Fruit fly (Drosophila melanogaster) whole organism, wandering third instar larva: ENCODE data around the gene CG8578.
"Not testable (repeated sequence)": the region's sequence is repeated elsewhere in the genome, so short reads cannot be mapped to it uniquely, and the experiment has no call there.

Source experiments
- Abd-B ChIP-seq: fragments of >200 bp; optimal IDR thresholded peaks from 2 replicates; lab custom pipeline; 2017; ENCODE audit warnings: missing biosample characterization, missing genetic modification characterization
- CG32264 ChIP-seq: fragments of 200-800 bp; sonication (Bioruptor generic); optimal IDR thresholded peaks from 2 replicates; lab custom pipeline; 2016; ENCODE audit warnings: missing biosample characterization, missing genetic modification characterization
- CG9705 ChIP-seq: fragments of 200-800 bp; sonication (Bioruptor generic); optimal IDR thresholded peaks from 2 replicates; lab custom pipeline; 2018; ENCODE audit warnings: missing biosample characterization, mild to moderate bottlenecking, missing genetic modification characterization
- CrebA ChIP-seq: fragments of 200-800 bp; sonication (Bioruptor generic); optimal IDR thresholded peaks from 2 replicates; lab custom pipeline; 2016; ENCODE audit warnings: missing biosample characterization, mild to moderate bottlenecking, missing genetic modification characterization, borderline replicate concordance
- Dfd ChIP-seq: fragments of >200 bp; optimal IDR thresholded peaks from 2 replicates; lab custom pipeline; 2017; ENCODE audit warnings: missing biosample characterization, missing genetic modification characterization
- Dif ChIP-seq: fragments of 200-275, 200-300 bp; sonication (Bioruptor generic); optimal IDR thresholded peaks from 2 replicates; lab custom pipeline; 2018; ENCODE audit warnings: missing biosample characterization, missing genetic modification characterization; ENCODE audit not compliant: partially characterized antibody
- GATAd ChIP-seq: sonication (Bioruptor generic); optimal IDR thresholded peaks from 2 replicates; lab custom pipeline; 2016; ENCODE audit warnings: missing biosample characterization, missing genetic modification characterization
- HLH106 ChIP-seq: fragments of 200-800 bp; optimal IDR thresholded peaks from 3 replicates; lab custom pipeline; 2019; ENCODE audit warnings: missing biosample characterization, mild to moderate bottlenecking, missing genetic modification characterization, moderate library complexity
- Hnf4 ChIP-seq: fragments of 200-800 bp; sonication (Bioruptor generic); optimal IDR thresholded peaks from 2 replicates; lab custom pipeline; 2016; ENCODE audit warnings: missing biosample characterization, mild to moderate bottlenecking, missing genetic modification characterization
- Hr78 ChIP-seq: fragments of >200 bp; optimal IDR thresholded peaks from 2 replicates; lab custom pipeline; 2017; ENCODE audit warnings: missing biosample characterization, missing genetic modification characterization
- Hr83 ChIP-seq: fragments of 200-300 bp; sonication (Bioruptor generic); optimal IDR thresholded peaks from 2 replicates; lab custom pipeline; 2016; ENCODE audit warnings: missing biosample characterization, mild to moderate bottlenecking, missing genetic modification characterization, moderate library complexity; ENCODE audit not compliant: poor library complexity, severe bottlenecking
- Jra ChIP-seq: sonication (Bioruptor generic); optimal IDR thresholded peaks from 2 replicates; lab custom pipeline; 2016; ENCODE audit warnings: missing biosample characterization, missing genetic modification characterization
- Mio ChIP-seq: sonication (Bioruptor generic); optimal IDR thresholded peaks from 2 replicates; lab custom pipeline; 2016; ENCODE audit warnings: missing biosample characterization, missing genetic modification characterization
- Myc ChIP-seq: fragments of >200 bp; optimal IDR thresholded peaks from 2 replicates; lab custom pipeline; 2017
- N ChIP-seq: fragments of >200 bp; optimal IDR thresholded peaks from 2 replicates; lab custom pipeline; 2018; ENCODE audit warnings: missing biosample characterization, missing external identifiers, missing genetic modification characterization
- OdsH ChIP-seq: fragments of 200-800 bp; sonication (Bioruptor generic); optimal IDR thresholded peaks from 2 replicates; lab custom pipeline; 2016; ENCODE audit warnings: missing biosample characterization, mild to moderate bottlenecking, missing genetic modification characterization
- Rel ChIP-seq, 2 experiments: fragments of 200-800 bp; sonication (Bioruptor generic) in 1 of 2; optimal IDR thresholded peaks; 2 replicates in 1 of 2; 3 replicates in 1 of 2; lab custom pipeline; 2016 to 2019; ENCODE audit warnings: mild to moderate bottlenecking in 2 of 2, missing biosample characterization in 2 of 2, missing genetic modification characterization in 2 of 2, moderate library complexity in 1 of 2
- Sp1 ChIP-seq: fragments of 200-800 bp; sonication (Bioruptor generic); optimal IDR thresholded peaks from 3 replicates; lab custom pipeline; 2019; ENCODE audit warnings: missing biosample characterization, mild to moderate bottlenecking, missing genetic modification characterization, moderate library complexity
- Vsx2 ChIP-seq: fragments of 200-300, 225-300 bp; sonication (Bioruptor generic); optimal IDR thresholded peaks from 2 replicates; lab custom pipeline; 2018; ENCODE audit warnings: missing biosample characterization, missing genetic modification characterization; ENCODE audit not compliant: partially characterized antibody
- br ChIP-seq: fragments of 200-800 bp; sonication (Bioruptor generic); optimal IDR thresholded peaks from 2 replicates; lab custom pipeline; 2016; ENCODE audit warnings: missing biosample characterization, missing genetic modification characterization
- brk ChIP-seq: fragments of 200-800 bp; sonication (Bioruptor generic); optimal IDR thresholded peaks from 2 replicates; lab custom pipeline; 2016; ENCODE audit warnings: missing biosample characterization, mild to moderate bottlenecking, missing genetic modification characterization
- dl ChIP-seq, 2 experiments: fragments of 175-275, 200-275 bp in 1 of 2; fragments of 200-275 bp in 1 of 2; sonication (Bioruptor generic); optimal IDR thresholded peaks; lab custom pipeline; 2018; ENCODE audit warnings: mild to moderate bottlenecking in 2 of 2, missing biosample characterization in 2 of 2, missing genetic modification characterization in 2 of 2, moderate library complexity in 2 of 2; ENCODE audit not compliant: partially characterized antibody in 2 of 2, insufficient read depth in 1 of 2
- dmrt93B ChIP-seq: fragments of 200-800 bp; sonication (Bioruptor generic); optimal IDR thresholded peaks from 2 replicates; lab custom pipeline; 2018; ENCODE audit warnings: missing biosample characterization, mild to moderate bottlenecking, missing genetic modification characterization
- dsf ChIP-seq: sonication (Bioruptor generic); optimal IDR thresholded peaks from 2 replicates; lab custom pipeline; 2016; ENCODE audit warnings: missing biosample characterization, missing genetic modification characterization, borderline replicate concordance
- ey ChIP-seq: fragments of 200-800 bp; sonication (Bioruptor generic); optimal IDR thresholded peaks from 2 replicates; lab custom pipeline; 2016; ENCODE audit warnings: missing biosample characterization, missing genetic modification characterization
- foxo ChIP-seq, 2 experiments: fragments of 200-800 bp; sonication (Bioruptor generic); optimal IDR thresholded peaks; 2 replicates in 1 of 2; 3 replicates in 1 of 2; lab custom pipeline; 2016 to 2017; ENCODE audit warnings: missing biosample characterization in 2 of 2, missing genetic modification characterization in 2 of 2
- fru ChIP-seq: fragments of 200-800 bp; sonication (Bioruptor generic); optimal IDR thresholded peaks from 3 replicates; lab custom pipeline; 2016; ENCODE audit warnings: missing biosample characterization, mild to moderate bottlenecking, missing genetic modification characterization
- h ChIP-seq: fragments of 200-800 bp; sonication (Bioruptor generic); optimal IDR thresholded peaks from 3 replicates; lab custom pipeline; 2016; ENCODE audit warnings: missing biosample characterization, mild to moderate bottlenecking, missing genetic modification characterization
- jim ChIP-seq: fragments of 175-275, 200-325 bp; sonication (Bioruptor generic); optimal IDR thresholded peaks from 2 replicates; lab custom pipeline; 2016; ENCODE audit warnings: missing biosample characterization, mild to moderate bottlenecking, missing genetic modification characterization
- lola ChIP-seq: fragments of >200 bp; optimal IDR thresholded peaks from 2 replicates; lab custom pipeline; 2017; ENCODE audit warnings: missing biosample characterization, missing genetic modification characterization
- pan ChIP-seq: fragments of >200 bp; optimal IDR thresholded peaks from 2 replicates; lab custom pipeline; 2017
- psq ChIP-seq: fragments of 200-800 bp; sonication (Bioruptor generic); optimal IDR thresholded peaks from 3 replicates; lab custom pipeline; 2017; ENCODE audit warnings: missing biosample characterization, mild to moderate bottlenecking, missing genetic modification characterization, moderate library complexity
- rgr ChIP-seq: fragments of 200-800 bp; sonication (Bioruptor generic); optimal IDR thresholded peaks from 3 replicates; lab custom pipeline; 2016; ENCODE audit warnings: missing biosample characterization, mild to moderate bottlenecking, missing genetic modification characterization
- sage ChIP-seq: fragments of 200-800 bp; sonication (Bioruptor generic); optimal IDR thresholded peaks from 2 replicates; lab custom pipeline; 2016; ENCODE audit warnings: missing biosample characterization, mild to moderate bottlenecking, missing genetic modification characterization
- sv ChIP-seq: fragments of 200-800 bp; sonication (Bioruptor generic); optimal IDR thresholded peaks from 3 replicates; lab custom pipeline; 2016; ENCODE audit warnings: missing biosample characterization, missing genetic modification characterization
- tai ChIP-seq: sonication (Bioruptor generic); optimal IDR thresholded peaks from 2 replicates; lab custom pipeline; 2016; ENCODE audit warnings: missing biosample characterization, missing genetic modification characterization
- usp ChIP-seq: fragments of >200 bp; optimal IDR thresholded peaks from 2 replicates; lab custom pipeline; 2017; ENCODE audit warnings: missing biosample characterization, missing genetic modification characterization
- woc ChIP-seq: sonication (Bioruptor generic); optimal IDR thresholded peaks from 2 replicates; lab custom pipeline; 2016; ENCODE audit warnings: missing biosample characterization, mild to moderate bottlenecking, missing genetic modification characterization

Gene CG8578

dm6 chrX:15844139-15844538, at the start of gene CG8578, which contains the start of gene ArgRS:
Gene CG8578 (plus strand): TSS chrX:15844476.
Gene ArgRS (minus strand): TSS chrX:15844145.
- TF ChIP-seq Abd-B (GFP tag; lab: Kevin White, UChicago) (no peak), foxo (GFP tag; optimal IDR thresholded peaks at IDR 0.05; lab: Kevin White, UChicago) (peak in 1 of 2 experiments; percentile 86), CrebA (GFP tag; lab: Kevin White, UChicago) (no peak), br (GFP tag; lab: Kevin White, UChicago) (no peak), Dfd (GFP tag; lab: Kevin White, UChicago) (no peak), sage (no peak), Mio (no peak), Dif (GFP tag; lab: Kevin White, UChicago) (no peak), Myc (lab: Kevin White, UChicago) (peak; percentile 31), pan (lab: Kevin White, UChicago) (no peak), dsf (no peak), dl (GFP tag; optimal IDR thresholded peaks at IDR 0.05; lab: Kevin White, UChicago; ENCODE audit: insufficient read depth in 1 of 2, partially characterized antibody in 2 of 2) (no peak), HLH106 (tag; lab: Kevin White, UChicago) (peak; percentile 85), psq (GFP tag; lab: Kevin White, UChicago) (peak; percentile 36), Jra (peak; percentile 64), Hr83 (no peak), brk (GFP tag; lab: Kevin White, UChicago) (no peak), sv (GFP tag; lab: Kevin White, UChicago) (peak; percentile 46), GATAd (GFP tag; lab: Kevin White, UChicago) (no peak), jim (no peak), Hnf4 (GFP tag; lab: Kevin White, UChicago) (peak; percentile 52), N (GFP tag; lab: Kevin White, UChicago) (peak; percentile 30), rgr (peak; percentile 17), woc (GFP tag; lab: Kevin White, UChicago) (peak; percentile 81), Rel (GFP tag; optimal IDR thresholded peaks at IDR 0.05; lab: Kevin White, UChicago) (no peak), Rel (tag; optimal IDR thresholded peaks at IDR 0.05; lab: Kevin White, UChicago) (peak; percentile 19), fru (GFP tag; lab: Kevin White, UChicago) (peak; percentile 83), usp (GFP tag; lab: Kevin White, UChicago) (no peak), Hr78 (GFP tag; lab: Kevin White, UChicago) (peak; percentile 51), dmrt93B (GFP tag; lab: Kevin White, UChicago) (no peak), OdsH (GFP tag; lab: Kevin White, UChicago) (no peak), lola (GFP tag; lab: Kevin White, UChicago) (no peak), ey (GFP tag; lab: Kevin White, UChicago) (peak; percentile 69), h (GFP tag; lab: Kevin White, UChicago) (peak; percentile 54), CG9705 (GFP tag; lab: Kevin White, UChicago) (peak; percentile 21), tai (GFP tag; lab: Kevin White, UChicago) (no peak), Vsx2 (GFP tag; lab: Kevin White, UChicago) (no peak), Sp1 (GFP tag; lab: Kevin White, UChicago) (no peak), CG32264 (no peak)

- peak; percentile 66 for TF ChIP-seq N (GFP tag; lab: Kevin White, UChicago)
Observed at dm6 chrX:15795951-15796443, 48.3 kb upstream of the CG8578 start, which contains the start of gene sordd1. Gene sordd1 (minus strand): TSS chrX:15796028.

- not testable (repeated sequence) for TF ChIP-seq Sp1, sv, Abd-B (GFP tag; lab: Kevin White, UChicago)
Observed at dm6 chrX:15799085-15799557, 45.2 kb upstream of the CG8578 start, which contains the start of the genes sordd2 and CG15602. Gene sordd2 (minus strand): TSS chrX:15799162. Gene CG15602 (plus strand): TSS chrX:15799426.
